Fruit fly (Drosophila melanogaster): ENCODE data around the gene Pcyt2.

The Pcyt2 gene

DNA sequence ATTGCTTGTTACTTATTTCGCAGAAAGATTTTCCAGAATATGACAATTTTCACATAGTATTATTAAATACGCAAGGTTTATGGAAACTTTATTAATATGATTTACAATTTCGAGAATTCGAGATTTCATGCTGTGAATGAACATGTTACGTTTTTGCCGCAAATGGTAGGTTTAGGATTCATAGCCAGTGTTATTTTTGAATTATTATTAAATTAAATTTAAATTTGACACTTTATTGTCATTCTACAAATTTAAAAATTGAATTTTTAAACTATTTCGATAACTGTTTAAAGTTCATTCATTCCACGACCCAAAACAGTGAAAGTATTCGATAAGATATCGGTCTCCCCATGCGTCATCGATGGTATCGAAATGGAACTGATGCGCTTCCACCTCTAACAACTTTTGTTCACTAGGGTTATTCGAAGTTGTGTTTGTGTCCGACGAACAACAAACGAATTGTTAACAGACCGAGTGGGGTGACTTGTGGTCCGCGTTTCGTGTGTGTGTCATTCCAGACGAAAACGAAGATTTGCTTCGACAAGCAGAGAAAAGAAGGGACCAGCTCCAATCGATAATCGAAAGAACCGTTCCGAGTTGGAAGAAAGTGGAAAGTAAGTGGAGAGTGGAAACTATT is 7.5 kb upstream of the Pcyt2 start, which contains the start of the genes CG32313 and Pcyt1:
CG32313 (minus strand) TSS at position 51 of the 637 bp plus-strand sequence.
Pcyt1 (plus strand) TSS at position 400 of the 637 bp plus-strand sequence.
- no peak for TF ChIP-seq bab2 (GFP tag; optimal IDR thresholded peaks at IDR 0.05)
- TF ChIP-seq Bteb2 (GFP tag; optimal IDR thresholded peaks at IDR 0.05) = no peak
- TF ChIP-seq CG11504 (tag; optimal IDR thresholded peaks at IDR 0.05) = no peak
- TF ChIP-seq CG6854 (GFP tag; optimal IDR thresholded peaks at IDR 0.05) = no peak
- no peak for TF ChIP-seq Hr78 (GFP tag; optimal IDR thresholded peaks at IDR 0.05)
- no peak for TF ChIP-seq CG14965 (GFP tag; optimal IDR thresholded peaks at IDR 0.05; ENCODE audit: borderline replicate concordance)
- TF ChIP-seq da (GFP tag; optimal IDR thresholded peaks at IDR 0.05) = no peak
- no peak for TF ChIP-seq Ssrp (tag; optimal IDR thresholded peaks at IDR 0.05)
- no peak for TF ChIP-seq CG32767 (GFP tag; IDR thresholded peaks at IDR 0.05)
- TF ChIP-seq CG4282 (GFP tag; optimal IDR thresholded peaks at IDR 0.05) = no peak
- no peak for TF ChIP-seq Spps (tag; optimal IDR thresholded peaks at IDR 0.05)
- TF ChIP-seq NFAT (GFP tag; IDR thresholded peaks at IDR 0.05) = no peak; the same call in 1 of the 2 replicates
- TF ChIP-seq Dad (GFP tag; optimal IDR thresholded peaks at IDR 0.05) = no peak
- TF ChIP-seq ranshi (GFP tag; IDR thresholded peaks at IDR 0.05) = no peak
- TF ChIP-seq crp (GFP tag; optimal IDR thresholded peaks at IDR 0.05) = no peak
- no peak for TF ChIP-seq Lim3 (GFP tag; IDR thresholded peaks at IDR 0.05)
- TF ChIP-seq Adf1 (GFP tag; IDR thresholded peaks at IDR 0.05) = no peak
- no peak for TF ChIP-seq Abd-B (GFP tag; optimal IDR thresholded peaks at IDR 0.05)
- TF ChIP-seq CG17568 (GFP tag; optimal IDR thresholded peaks at IDR 0.05) = peak; percentile 67
- peak; percentile 81 for TF ChIP-seq hbn (GFP tag; IDR thresholded peaks at IDR 0.05; ENCODE audit: partially characterized antibody)
- no peak for TF ChIP-seq CG6813 (GFP tag; optimal IDR thresholded peaks at IDR 0.05)
- no peak for TF ChIP-seq CG17328 (GFP tag; IDR thresholded peaks at IDR 0.05)
- peak; percentile 6 for TF ChIP-seq CG17829 (tag; optimal IDR thresholded peaks at IDR 0.05)
- TF ChIP-seq fd3F (GFP tag; optimal IDR thresholded peaks at IDR 0.05) = no peak
- TF ChIP-seq jing (GFP tag; optimal IDR thresholded peaks at IDR 0.05) = no peak
- TF ChIP-seq psq (GFP tag; optimal IDR thresholded peaks at IDR 0.05) = no peak
- no peak for TF ChIP-seq Doc2 (GFP tag; IDR thresholded peaks at IDR 0.05)
- TF ChIP-seq Opbp (GFP tag; IDR thresholded peaks at IDR 0.05; ENCODE audit: partially characterized antibody) = peak; percentile 93
- TF ChIP-seq crol (GFP tag; IDR thresholded peaks at IDR 0.05) = no peak
- TF ChIP-seq C15 (GFP tag; IDR thresholded peaks at IDR 0.05) = no peak
- TF ChIP-seq Lhr (GFP tag; optimal IDR thresholded peaks at IDR 0.05) = peak; percentile 62
- TF ChIP-seq eve (GFP tag; optimal IDR thresholded peaks at IDR 0.05) = no peak
- no peak for TF ChIP-seq CG7745 (tag; optimal IDR thresholded peaks at IDR 0.05)
- TF ChIP-seq CG8944 (GFP tag; optimal IDR thresholded peaks at IDR 0.05) = no peak
- no peak for TF ChIP-seq CG2889 (GFP tag; IDR thresholded peaks at IDR 0.05)
- no peak for TF ChIP-seq otp (GFP tag; IDR thresholded peaks at IDR 0.05)
- peak; percentile 59 for TF ChIP-seq CG13894 (tag; optimal IDR thresholded peaks at IDR 0.05)
- peak; percentile 87 for TF ChIP-seq MESR4 (GFP tag; optimal IDR thresholded peaks at IDR 0.05)
- peak; percentile 81 for TF ChIP-seq Doc3 (GFP tag; IDR thresholded peaks at IDR 0.05; ENCODE audit: partially characterized antibody)
- peak; percentile 97 for TF ChIP-seq Dref (GFP tag; IDR thresholded peaks at IDR 0.05)
- TF ChIP-seq al (GFP tag; IDR thresholded peaks at IDR 0.05) = no peak
- no peak for TF ChIP-seq prd (optimal IDR thresholded peaks at IDR 0.05)
- TF ChIP-seq prd (GFP tag; IDR thresholded peaks at IDR 0.05) = no peak
- no peak for TF ChIP-seq Camta (GFP tag; optimal IDR thresholded peaks at IDR 0.05)
- no peak for TF ChIP-seq CG9215 (GFP tag; IDR thresholded peaks at IDR 0.05)
- no peak for TF ChIP-seq pum (GFP tag; optimal IDR thresholded peaks at IDR 0.05)
- TF ChIP-seq Dip2 (GFP tag; IDR thresholded peaks at IDR 0.05) = no peak
- TF ChIP-seq Side (GFP tag; optimal IDR thresholded peaks at IDR 0.05) = peak; percentile 25
- no peak for TF ChIP-seq hkb (optimal IDR thresholded peaks at IDR 0.05)
- 0 out of 2 replicates have a peak, but pooled peaks have one; percentile 24 for TF ChIP-seq hkb (GFP tag; IDR thresholded peaks at IDR 0.05)
- TF ChIP-seq bigmax (GFP tag; optimal IDR thresholded peaks at IDR 0.05) = peak; percentile 73

Data from whole organism, embryonic.